Worm (Caenorhabditis elegans): ENCODE data around the gene sea-1.

DNA sequence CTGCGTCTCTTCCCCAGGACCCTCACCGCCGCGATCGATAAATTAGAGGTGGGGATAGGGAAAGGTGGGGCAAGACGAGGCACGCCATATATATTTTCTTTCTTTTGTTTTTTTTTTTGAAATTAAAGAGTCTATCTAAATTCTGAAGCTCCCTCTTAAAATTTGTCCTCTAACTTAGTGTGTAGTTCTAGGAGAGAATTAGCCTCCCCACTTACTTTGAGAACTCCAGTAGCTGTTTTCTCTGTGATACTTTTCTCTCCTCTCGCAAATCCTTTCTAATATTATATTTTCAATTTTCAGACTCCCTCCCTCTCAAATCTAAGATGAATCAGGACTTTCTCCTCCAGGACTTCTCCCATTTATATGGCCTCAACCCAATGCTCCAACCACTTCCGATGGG lies 51.4 kb downstream of the sea-1 start, which contains the start of gene M151.7:
- TF ChIP-seq flt-1 (GFP tag; IDR thresholded peaks at IDR 0.05) (no peak), tbx-11 (GFP tag; IDR thresholded peaks at IDR 0.05) (no peak), ama-1 (optimal IDR thresholded peaks at IDR 0.05) (no peak), F13C5.2 (tag; optimal IDR thresholded peaks at IDR 0.05) (no peak), hmbx-1 (tag; optimal IDR thresholded peaks at IDR 0.05) (no peak), ceh-36 (tag; optimal IDR thresholded peaks at IDR 0.05) (no peak), aly-1 (tag; optimal IDR thresholded peaks at IDR 0.05) (no peak), ets-7 (tag; optimal IDR thresholded peaks at IDR 0.05) (no peak), tra-4 (tag; optimal IDR thresholded peaks at IDR 0.05) (no peak), scrt-1 (GFP tag; IDR thresholded peaks at IDR 0.05) (no peak), hmg-4 (GFP tag; optimal IDR thresholded peaks at IDR 0.05) (no peak)
